Fruit fly (Drosophila melanogaster): ENCODE data around the gene CG9717.
A peak's percentile ranks its signal among the peaks of the same experiment; 100 is the strongest.

- TF ChIP-seq N (GFP tag; optimal IDR thresholded peaks at IDR 0.05) (no peak), psq (GFP tag; optimal IDR thresholded peaks at IDR 0.05) (no peak), tai (GFP tag; optimal IDR thresholded peaks at IDR 0.05) (no peak), Abd-B (GFP tag; optimal IDR thresholded peaks at IDR 0.05) (no peak), h (GFP tag; optimal IDR thresholded peaks at IDR 0.05) (peak; percentile 12), fru (GFP tag; optimal IDR thresholded peaks at IDR 0.05) (no peak)
Observed at dm6 chr3R:30590237-30590636, 3.1 kb upstream of the CG9717 start.

Measured in whole organism, wandering third instar larva.